Worm (Caenorhabditis elegans): Measurements from ENCODE around the gene K01A6.7.
A peak's percentile ranks its signal among the peaks of the same experiment; 100 is the strongest.

The K01A6.7 gene

ce11 chrIV:11755907-11756306 lies 17.5 kb upstream of the K01A6.7 start, which contains the start of gene T12A7.9:
Gene T12A7.9 (minus strand): TSS chrIV:11756007.
- TF ChIP-seq dsc-1 (tag; optimal IDR thresholded peaks at IDR 0.05) (no peak), irx-1 (tag; optimal IDR thresholded peaks at IDR 0.05) (no peak), zip-4 (GFP tag; optimal IDR thresholded peaks at IDR 0.05) (no peak), unc-62 (GFP tag; optimal IDR thresholded peaks at IDR 0.05) (no peak), C34B4.2 (tag; optimal IDR thresholded peaks at IDR 0.05) (no peak), isw-1 (GFP tag; IDR thresholded peaks at IDR 0.05) (no peak), nhr-47 (tag; optimal IDR thresholded peaks at IDR 0.05) (peak; percentile 14)

ce11 chrIV:11755003-11755402 lies 16.6 kb upstream of the K01A6.7 start, which contains the start of gene T12A7.10:
Gene T12A7.10 (minus strand): TSS chrIV:11755103.
- TF ChIP-seq nhr-85 (tag): peak; percentile 42
- TF ChIP-seq lin-13 (GFP tag; optimal IDR thresholded peaks at IDR 0.05): no peak
- no peak for TF ChIP-seq efl-1 (optimal IDR thresholded peaks at IDR 0.05)
- peak in 1 of 2 experiments; percentile 0 for TF ChIP-seq efl-1 (GFP tag; optimal IDR thresholded peaks at IDR 0.05 in 1 of 2)

- TF ChIP-seq mep-1 (tag; optimal IDR thresholded peaks at IDR 0.05) (no peak), elt-2 (tag; optimal IDR thresholded peaks at IDR 0.05) (no peak), ztf-4 (tag; optimal IDR thresholded peaks at IDR 0.05) (no peak), grh-1 (GFP tag; IDR thresholded peaks at IDR 0.05) (no peak), unc-62 (GFP tag; optimal IDR thresholded peaks at IDR 0.05) (no peak), ama-1 (optimal IDR thresholded peaks at IDR 0.05) (no peak), sptf-1 (tag; optimal IDR thresholded peaks at IDR 0.05) (no peak), fkh-4 (tag; optimal IDR thresholded peaks at IDR 0.05; ENCODE audit: borderline replicate concordance) (no peak), dsc-1 (tag; optimal IDR thresholded peaks at IDR 0.05) (no peak), lir-3 (tag; optimal IDR thresholded peaks at IDR 0.05; ENCODE audit: poor library complexity) (no peak), nhr-90 (tag; optimal IDR thresholded peaks at IDR 0.05; ENCODE audit: poor library complexity) (no peak), C34B4.2 (tag; optimal IDR thresholded peaks at IDR 0.05) (no peak), egl-27 (tag; optimal IDR thresholded peaks at IDR 0.05) (no peak), rnt-1 (tag; optimal IDR thresholded peaks at IDR 0.05) (no peak), egl-13 (tag; optimal IDR thresholded peaks at IDR 0.05) (no peak), swsn-7 (tag; optimal IDR thresholded peaks at IDR 0.05) (no peak)
Observed at ce11 chrIV:11754328-11754727, 16.0 kb upstream of the K01A6.7 start, which contains the start of gene scl-18. Gene scl-18 (minus strand): TSS chrIV:11754428.

ce11 chrIV:11748852-11749251 lies 10.5 kb upstream of the K01A6.7 start, which contains the start of gene T12A7.6:
Gene T12A7.6 (plus strand): TSS chrIV:11749220.
- TF ChIP-seq nhr-11 (tag; optimal IDR thresholded peaks at IDR 0.05) (peak; percentile 22), unc-130 (tag; optimal IDR thresholded peaks at IDR 0.05) (peak; percentile 26), mdl-1 (tag; optimal IDR thresholded peaks at IDR 0.05) (peak in 1 of 2 experiments; percentile 27), efl-1 (optimal IDR thresholded peaks at IDR 0.05) (peak; percentile 0 to 10), efl-1 (GFP tag; optimal IDR thresholded peaks at IDR 0.05 in 1 of 2) (no peak), ets-5 (GFP tag; IDR thresholded peaks at IDR 0.05) (no peak), nhr-20 (tag; optimal IDR thresholded peaks at IDR 0.05) (peak; percentile 49), lsy-2 (tag; optimal IDR thresholded peaks at IDR 0.05) (peak in 1 of 2 experiments; percentile 56), zag-1 (tag; optimal IDR thresholded peaks at IDR 0.05) (no peak), unc-98 (GFP tag; IDR thresholded peaks at IDR 0.05) (0 out of 2 replicates have a peak, but pooled peaks have one; percentile 12), lin-14 (GFP tag; optimal IDR thresholded peaks at IDR 0.05) (peak; percentile 72), rnt-1 (tag; optimal IDR thresholded peaks at IDR 0.05) (peak; percentile 58), mep-1 (tag; optimal IDR thresholded peaks at IDR 0.05) (no peak), unc-86 (tag; optimal IDR thresholded peaks at IDR 0.05) (no peak), nhr-71 (tag; optimal IDR thresholded peaks at IDR 0.05) (peak; percentile 55)

ce11 chrIV:11745340-11745739 lies 7.0 kb upstream of the K01A6.7 start, which contains the start of gene gem-4:
Gene gem-4 (plus strand): TSS chrIV:11745640.
- no peak for TF ChIP-seq aha-1 (tag; optimal IDR thresholded peaks at IDR 0.05)
- TF ChIP-seq elt-3 (tag; optimal IDR thresholded peaks at IDR 0.05): no peak
- no peak for TF ChIP-seq efl-3 (GFP tag; optimal IDR thresholded peaks at IDR 0.05)

Measured in whole organism, L1 larva.